Worm (Caenorhabditis elegans) whole organism, L4 larva: ENCODE measurements around the gene syx-3.

ENCODE experiments used
- D1046.2 ChIP-seq: fragments of 200-800 bp; sonication (Bioruptor generic); IDR thresholded peaks from 2 replicates; pipeline ENCODE4 v1.3.6; 2022; ENCODE audit warnings: missing genetic modification characterization, missing compliant biosample characterization
- F26F4.8 ChIP-seq: fragments of 200-800 bp; sonication (Bioruptor generic); conservative IDR thresholded peaks from 2 replicates; pipeline ENCODE4 v1.3.6; 2022; ENCODE audit warnings: missing genetic modification characterization, missing compliant biosample characterization
- F37D6.2 ChIP-seq: sonication (generic microtip); optimal IDR thresholded peaks from 2 replicates; lab custom pipeline; 2016; ENCODE audit warnings: mild to moderate bottlenecking, missing genetic modification characterization, missing compliant biosample characterization
- F44E2.7 ChIP-seq: fragments of 200-800 bp; sonication (Bioruptor generic); IDR thresholded peaks from 2 replicates; pipeline ENCODE4 v2.1.2; 2022; ENCODE audit warnings: missing genetic modification characterization, missing compliant biosample characterization
- F49E8.2 ChIP-seq: sonication (generic microtip); optimal IDR thresholded peaks from 2 replicates; lab custom pipeline; 2016; ENCODE audit warnings: missing compliant biosample characterization, mild to moderate bottlenecking, missing genetic modification characterization, borderline replicate concordance
- T20F7.1 ChIP-seq: fragments of 200-800 bp; sonication (Bioruptor generic); optimal IDR thresholded peaks from 2 replicates; lab custom pipeline; 2018; ENCODE audit warnings: mild to moderate bottlenecking, missing genetic modification characterization, missing compliant biosample characterization
- T26A8.4 ChIP-seq: fragments of 200-800 bp; sonication (Bioruptor generic); IDR thresholded peaks from 2 replicates; pipeline ENCODE4 v1.3.6; 2022; ENCODE audit warnings: missing genetic modification characterization, missing compliant biosample characterization
- Y48G9A.11 ChIP-seq: fragments of 200-800 bp; sonication (Bioruptor generic); IDR thresholded peaks from 2 replicates; pipeline ENCODE4 v1.3.6; 2022; ENCODE audit warnings: missing genetic modification reagents, missing genetic modification characterization, missing compliant biosample characterization
- Y5F2A.4 ChIP-seq: fragments of 200-800 bp; sonication (Bioruptor generic); optimal IDR thresholded peaks from 2 replicates; lab custom pipeline; 2018; ENCODE audit warnings: mild to moderate bottlenecking, missing genetic modification characterization, missing compliant biosample characterization
- ZK546.5 ChIP-seq, 2 experiments: sonication (generic microtip); optimal IDR thresholded peaks; 2 replicates each; lab custom pipeline; 2017; ENCODE audit warnings: missing biosample characterization in 2 of 2, missing genetic modification characterization in 2 of 2
- ama-1 ChIP-seq: fragments of 150-350 bp; optimal IDR thresholded peaks from 2 replicates; lab custom pipeline; 2014; ENCODE audit warnings: inconsistent platforms, mixed read lengths
- arid-1 ChIP-seq: fragments of 200-800 bp; sonication (Bioruptor generic); conservative IDR thresholded peaks from 2 replicates; pipeline ENCODE4 v1.3.6; 2022; ENCODE audit warnings: missing genetic modification reagents, missing genetic modification characterization, missing compliant biosample characterization
- attf-4 ChIP-seq: sonication (generic microtip); optimal IDR thresholded peaks from 3 replicates; lab custom pipeline; 2017; ENCODE audit warnings: missing biosample characterization, missing genetic modification characterization
- ceh-20 ChIP-seq: fragments of 200-800 bp; sonication (Bioruptor generic); IDR thresholded peaks from 2 replicates; pipeline ENCODE4 v1.3.6; 2022; ENCODE audit warnings: missing genetic modification reagents, missing genetic modification characterization, missing compliant biosample characterization
- ceh-28 ChIP-seq: fragments of 150-350 bp; optimal IDR thresholded peaks from 2 replicates; lab custom pipeline; 2014; ENCODE audit warnings: missing biosample characterization, missing genetic modification reagents, missing genetic modification characterization
- ceh-32 ChIP-seq: sonication (generic microtip); optimal IDR thresholded peaks from 2 replicates; lab custom pipeline; 2016; ENCODE audit warnings: mild to moderate bottlenecking, missing genetic modification characterization, missing compliant biosample characterization; ENCODE audit not compliant: poor library complexity
- ceh-62 ChIP-seq: sonication (generic microtip); optimal IDR thresholded peaks from 2 replicates; lab custom pipeline; 2017; ENCODE audit warnings: missing biosample characterization, missing genetic modification characterization
- cey-2 ChIP-seq: sonication (generic microtip); optimal IDR thresholded peaks from 3 replicates; lab custom pipeline; 2017; ENCODE audit warnings: missing genetic modification characterization, mild to moderate bottlenecking, missing compliant biosample characterization, antibody characterized with exemption, borderline replicate concordance; ENCODE audit not compliant: insufficient read depth
- daf-19 ChIP-seq: fragments of 200-800 bp; sonication (Bioruptor generic); conservative IDR thresholded peaks from 2 replicates; pipeline ENCODE4 v1.3.6; 2022; ENCODE audit warnings: missing genetic modification characterization, missing compliant biosample characterization
- dmd-6 ChIP-seq: fragments of 200-800 bp; sonication (Bioruptor generic); IDR thresholded peaks from 2 replicates; pipeline ENCODE4 v1.3.6; 2022; ENCODE audit warnings: missing genetic modification reagents, missing genetic modification characterization, missing compliant biosample characterization
- dmd-9 ChIP-seq: fragments of 200-800 bp; sonication (Bioruptor generic); IDR thresholded peaks from 2 replicates; pipeline ENCODE4 v1.3.6; 2022; ENCODE audit warnings: missing genetic modification reagents, missing genetic modification characterization, missing compliant biosample characterization
- duxl-1 ChIP-seq: sonication (generic microtip); optimal IDR thresholded peaks from 2 replicates; lab custom pipeline; 2016; ENCODE audit warnings: mild to moderate bottlenecking, missing genetic modification characterization, moderate library complexity, missing compliant biosample characterization; ENCODE audit not compliant: poor library complexity
- egl-43 ChIP-seq: fragments of 200-800 bp; sonication (Bioruptor generic); IDR thresholded peaks from 2 replicates; pipeline ENCODE4 v1.3.6; 2022; ENCODE audit warnings: missing genetic modification reagents, missing genetic modification characterization, missing compliant biosample characterization
- fkh-10 ChIP-seq: fragments of 150-350 bp; optimal IDR thresholded peaks from 2 replicates; lab custom pipeline; 2014; ENCODE audit warnings: missing biosample characterization, missing genetic modification reagents, missing genetic modification characterization
- gei-8 ChIP-seq: fragments of 200-800 bp; sonication (Bioruptor generic); optimal IDR thresholded peaks from 2 replicates; lab custom pipeline; 2018; ENCODE audit warnings: mild to moderate bottlenecking, missing genetic modification characterization, missing compliant biosample characterization
- hmg-1.1 ChIP-seq: fragments of 200-800 bp; sonication (Bioruptor generic); IDR thresholded peaks from 2 replicates; pipeline ENCODE4 v1.3.6; 2022; ENCODE audit warnings: missing genetic modification reagents, missing genetic modification characterization, missing compliant biosample characterization
- lim-7 ChIP-seq: fragments of 200-800 bp; sonication (Bioruptor generic); IDR thresholded peaks from 2 replicates; pipeline ENCODE4 v1.3.6; 2022; ENCODE audit warnings: missing genetic modification characterization, missing compliant biosample characterization
- lin-1 ChIP-seq: fragments of 200-800 bp; sonication (Bioruptor generic); IDR thresholded peaks from 2 replicates; pipeline ENCODE4 v1.3.6; 2022; ENCODE audit warnings: missing genetic modification reagents, missing genetic modification characterization, missing compliant biosample characterization
- madf-5 ChIP-seq, 2 experiments: fragments of 200-800 bp; sonication (Bioruptor generic); IDR thresholded peaks; 2 replicates each; pipeline ENCODE4 v1.3.6; 2022; ENCODE audit warnings: missing compliant biosample characterization in 2 of 2, missing genetic modification characterization in 2 of 2
- mxl-3 ChIP-seq: fragments of 200-800 bp; sonication (Bioruptor generic); optimal IDR thresholded peaks from 2 replicates; lab custom pipeline; 2018; ENCODE audit warnings: mild to moderate bottlenecking, missing genetic modification characterization, missing compliant biosample characterization
- nhr-11 ChIP-seq: fragments of 150-350 bp; optimal IDR thresholded peaks from 2 replicates; lab custom pipeline; 2014; ENCODE audit warnings: missing biosample characterization, missing genetic modification characterization
- nhr-111 ChIP-seq: fragments of 200-800 bp; sonication (Bioruptor generic); optimal IDR thresholded peaks from 2 replicates; lab custom pipeline; 2018; ENCODE audit warnings: mild to moderate bottlenecking, missing genetic modification characterization, missing compliant biosample characterization
- nhr-237 ChIP-seq: sonication (generic microtip); optimal IDR thresholded peaks from 2 replicates; lab custom pipeline; 2017; ENCODE audit warnings: missing biosample characterization, missing genetic modification characterization
- nhr-28 ChIP-seq: fragments of 150-350 bp; optimal IDR thresholded peaks from 2 replicates; lab custom pipeline; 2014; ENCODE audit warnings: missing biosample characterization, missing genetic modification characterization
- nhr-42 ChIP-seq: fragments of 200-800 bp; sonication (Bioruptor generic); IDR thresholded peaks from 2 replicates; pipeline ENCODE4 v1.3.6; 2022; ENCODE audit warnings: missing genetic modification characterization, missing compliant biosample characterization
- nhr-77 ChIP-seq: fragments of 150-350 bp; optimal IDR thresholded peaks from 2 replicates; lab custom pipeline; 2014; ENCODE audit warnings: missing biosample characterization, missing genetic modification characterization
- pha-4 ChIP-seq, 2 experiments: fragments of 150-350 bp in 1 of 2; fragments of 200-800 bp in 1 of 2; sonication (Bioruptor generic) in 1 of 2; IDR thresholded peaks in 1 of 2; optimal IDR thresholded peaks in 1 of 2; 2 replicates each; pipeline versions ENCODE4 v1.3.6 to Lab custom; 2014 to 2022; ENCODE audit warnings: missing genetic modification characterization in 2 of 2, missing genetic modification reagents in 2 of 2, missing biosample characterization in 1 of 2, missing compliant biosample characterization in 1 of 2
- php-3 ChIP-seq: fragments of 200-800 bp; sonication (Bioruptor generic); IDR thresholded peaks from 2 replicates; pipeline ENCODE4 v1.3.6; 2022; ENCODE audit warnings: missing genetic modification reagents, missing genetic modification characterization, missing compliant biosample characterization
- pqm-1 ChIP-seq: sonication (generic microtip); optimal IDR thresholded peaks from 2 replicates; lab custom pipeline; 2017; ENCODE audit warnings: missing biosample characterization, missing genetic modification characterization
- rbr-2 ChIP-seq: sonication (generic microtip); optimal IDR thresholded peaks from 2 replicates; lab custom pipeline; 2016; ENCODE audit warnings: missing genotype, missing genetic modification characterization, missing compliant biosample characterization
- saeg-2 ChIP-seq: fragments of 200-800 bp; sonication (Bioruptor generic); IDR thresholded peaks from 2 replicates; pipeline ENCODE4 v1.3.6; 2022; ENCODE audit warnings: missing genetic modification reagents, missing genetic modification characterization, missing compliant biosample characterization
- snpc-4 ChIP-seq: fragments of 150-350 bp; optimal IDR thresholded peaks from 2 replicates; lab custom pipeline; 2014; ENCODE audit warnings: missing biosample characterization, missing genetic modification characterization
- spr-1 ChIP-seq: sonication (generic microtip); optimal IDR thresholded peaks from 2 replicates; lab custom pipeline; 2016; ENCODE audit warnings: mild to moderate bottlenecking, missing genetic modification characterization, missing compliant biosample characterization
- spr-3 ChIP-seq: fragments of 200-800 bp; sonication (Bioruptor generic); optimal IDR thresholded peaks from 2 replicates; lab custom pipeline; 2018; ENCODE audit warnings: mild to moderate bottlenecking, missing genetic modification characterization, missing compliant biosample characterization
- tag-97 ChIP-seq: fragments of 200-800 bp; sonication (Bioruptor generic); IDR thresholded peaks from 2 replicates; pipeline ENCODE4 v1.3.6; 2022; ENCODE audit warnings: missing genetic modification characterization, missing compliant biosample characterization
- unc-130 ChIP-seq: sonication (generic microtip); optimal IDR thresholded peaks from 2 replicates; lab custom pipeline; 2016; ENCODE audit warnings: missing genetic modification reagents, missing genetic modification characterization, missing compliant biosample characterization
- zfp-2 ChIP-seq: sonication (generic microtip); optimal IDR thresholded peaks from 2 replicates; lab custom pipeline; 2016; ENCODE audit warnings: mild to moderate bottlenecking, missing genetic modification characterization, missing compliant biosample characterization
- zip-2 ChIP-seq: fragments of 150-350 bp; optimal IDR thresholded peaks from 2 replicates; lab custom pipeline; 2014; ENCODE audit warnings: missing biosample characterization, missing genetic modification characterization
- ztf-7 ChIP-seq: fragments of 150-350 bp; optimal IDR thresholded peaks from 2 replicates; lab custom pipeline; 2014; ENCODE audit warnings: missing biosample characterization, missing genetic modification characterization

The syx-3 gene

ce11 chrX:5354022-5354876, 5.4 kb downstream of the syx-3 start, which contains the start of gene pfn-2 (continued):
- TF ChIP-seq nhr-28 (tag; lab: Kevin White, UChicago) = peak; percentile 38
- 0 out of 2 replicates have a peak, but pooled peaks have one; percentile 72 for TF ChIP-seq egl-43 (GFP tag; lab: Robert Waterston, UW)
- no peak for TF ChIP-seq D1046.2 (GFP tag; lab: Robert Waterston, UW)
- TF ChIP-seq ceh-62 (tag; lab: Kevin White, UChicago) = no peak
- no peak for TF ChIP-seq ama-1
- no peak for TF ChIP-seq F26F4.8 (GFP tag; lab: Robert Waterston, UW)
- no peak for TF ChIP-seq zfp-2 (tag; lab: Kevin White, UChicago)
- TF ChIP-seq ceh-32 (tag; lab: Kevin White, UChicago) = no peak
- peak; percentile 40 for TF ChIP-seq dmd-6 (GFP tag; lab: Robert Waterston, UW)
- TF ChIP-seq lin-1 (GFP tag; lab: Robert Waterston, UW) = no peak
- TF ChIP-seq dmd-9 (GFP tag; lab: Robert Waterston, UW) = 0 out of 2 replicates have a peak, but pooled peaks have one; percentile 32
- TF ChIP-seq spr-1 (tag; lab: Kevin White, UChicago) = no peak
- TF ChIP-seq T20F7.1 (GFP tag; lab: Kevin White, UChicago) = no peak
- no peak for TF ChIP-seq Y48G9A.11 (GFP tag; lab: Robert Waterston, UW)
- no peak for TF ChIP-seq F49E8.2 (tag; lab: Kevin White, UChicago)
- peak; percentile 69 for TF ChIP-seq hmg-1.1 (GFP tag; lab: Robert Waterston, UW)
- TF ChIP-seq pha-4 (GFP tag; IDR thresholded peaks at IDR 0.05; lab: Robert Waterston, UW) = peak; percentile 5; the same call in 1 of the 2 replicates
- TF ChIP-seq pha-4 (tag; optimal IDR thresholded peaks at IDR 0.05; lab: Kevin White, UChicago) = no peak
- TF ChIP-seq nhr-77 (tag; lab: Kevin White, UChicago) = no peak
- peak; percentile 14 for TF ChIP-seq nhr-111 (GFP tag; lab: Kevin White, UChicago)
- TF ChIP-seq ceh-20 (GFP tag; lab: Robert Waterston, UW) = no peak
- peak; percentile 47 for TF ChIP-seq rbr-2 (tag; lab: Kevin White, UChicago)
- no peak for TF ChIP-seq zip-2 (tag; lab: Kevin White, UChicago)
- no peak for TF ChIP-seq gei-8 (GFP tag; lab: Kevin White, UChicago)
- TF ChIP-seq snpc-4 (tag; lab: Kevin White, UChicago) = no peak
- TF ChIP-seq arid-1 (GFP tag; lab: Robert Waterston, UW) = no peak
- TF ChIP-seq F37D6.2 = no peak
- TF ChIP-seq nhr-237 (tag; lab: Kevin White, UChicago) = no peak
- TF ChIP-seq nhr-42 (GFP tag; lab: Robert Waterston, UW) = no peak
- TF ChIP-seq lim-7 = 0 out of 2 replicates have a peak, but pooled peaks have one; percentile 8
- TF ChIP-seq ztf-7 (tag; lab: Kevin White, UChicago) = no peak
- TF ChIP-seq Y5F2A.4 (GFP tag; lab: Kevin White, UChicago) = no peak
- no peak for TF ChIP-seq nhr-11
- TF ChIP-seq F44E2.7 (GFP tag; lab: Robert Waterston, UW) = no peak
- TF ChIP-seq fkh-10 (GFP tag; lab: Kevin White, UChicago) = no peak
- no peak for TF ChIP-seq ceh-28 (tag; lab: Kevin White, UChicago)
- TF ChIP-seq spr-3 (GFP tag; lab: Kevin White, UChicago) = no peak
- no peak for TF ChIP-seq madf-5 (GFP tag; IDR thresholded peaks at IDR 0.05; lab: Robert Waterston, UW)
- no peak for TF ChIP-seq unc-130 (GFP tag; lab: Kevin White, UChicago)
- no peak for TF ChIP-seq saeg-2
- no peak for TF ChIP-seq daf-19
- no peak for TF ChIP-seq T26A8.4 (GFP tag; lab: Robert Waterston, UW)
- TF ChIP-seq php-3 (GFP tag; lab: Robert Waterston, UW) = no peak
- TF ChIP-seq attf-4 (tag; lab: Kevin White, UChicago) = no peak
- TF ChIP-seq cey-2 = no peak
- peak; percentile 85 for TF ChIP-seq mxl-3 (GFP tag; lab: Kevin White, UChicago)
- no peak for TF ChIP-seq tag-97 (GFP tag; lab: Robert Waterston, UW)
- TF ChIP-seq pqm-1 (tag; lab: Kevin White, UChicago) = peak; percentile 38
- no peak for TF ChIP-seq duxl-1 (tag; lab: Kevin White, UChicago)
- TF ChIP-seq ZK546.5 (tag; optimal IDR thresholded peaks at IDR 0.05; lab: Kevin White, UChicago) = no peak
